Worm (Caenorhabditis elegans) whole organism, midembryonic: ENCODE results near the gene K09C8.7.

Experiments
- T22C8.4 ChIP-seq: fragments of 200-800 bp; sonication (Bioruptor generic); IDR thresholded peaks from 2 replicates; pipeline ENCODE4 v1.3.6; 2022; ENCODE audit warnings: missing genetic modification characterization, missing compliant biosample characterization
- cog-1 ChIP-seq: sonication (generic microtip); optimal IDR thresholded peaks from 2 replicates; lab custom pipeline; 2016; ENCODE audit warnings: missing genetic modification characterization, missing compliant biosample characterization
- flt-1 ChIP-seq: fragments of 200-800 bp; sonication (Bioruptor generic); IDR thresholded peaks from 2 replicates; pipeline ENCODE4 v1.3.6; 2022; ENCODE audit warnings: missing genetic modification characterization, missing compliant biosample characterization
- med-1 ChIP-seq: sonication (generic microtip); optimal IDR thresholded peaks from 2 replicates; lab custom pipeline; 2017; ENCODE audit warnings: missing genetic modification characterization, mild to moderate bottlenecking, missing compliant biosample characterization, antibody characterized with exemption, missing genetic modification reagents; ENCODE audit not compliant: insufficient read depth
- ref-1 ChIP-seq: fragments of 200-800 bp; sonication (Bioruptor generic); conservative IDR thresholded peaks from 2 replicates; pipeline ENCODE4 v1.3.6; 2022; ENCODE audit warnings: missing genetic modification reagents, missing genetic modification characterization, missing compliant biosample characterization
- ztf-23 ChIP-seq: fragments of 200-800 bp; sonication (Bioruptor generic); IDR thresholded peaks from 2 replicates; pipeline ENCODE4 v1.3.6; 2022; ENCODE audit warnings: missing genetic modification reagents, missing genetic modification characterization, missing compliant biosample characterization
- ztf-29 ChIP-seq: fragments of 200-800 bp; sonication (Bioruptor generic); IDR thresholded peaks from 2 replicates; pipeline ENCODE4 v1.3.6; 2022; ENCODE audit warnings: missing genetic modification reagents, missing genetic modification characterization, missing compliant biosample characterization

- TF ChIP-seq ztf-29 (no peak), ref-1 (GFP tag; lab: Robert Waterston, UW) (no peak), cog-1 (tag; lab: Kevin White, UChicago) (no peak), flt-1 (GFP tag; lab: Robert Waterston, UW) (no peak), T22C8.4 (GFP tag; lab: Robert Waterston, UW) (no peak), med-1 (GFP tag; lab: Kevin White, UChicago) (no peak), ztf-23 (GFP tag; lab: Robert Waterston, UW) (no peak)
Observed at ce11 chrX:10913981-10914380, 37.2 kb downstream of the K09C8.7 start, which contains the start of gene F47B10.9.
